Fruit fly (Drosophila melanogaster) whole organism, adult: ENCODE data around the gene Mvd.

Source experiments
- CG11617 ChIP-seq: fragments of 200-800 bp; sonication (Bioruptor generic); optimal IDR thresholded peaks from 2 replicates; lab custom pipeline; 2017; ENCODE audit warnings: mild to moderate bottlenecking, missing biosample characterization, missing genetic modification reagents, missing genetic modification characterization
- CG1620 ChIP-seq: fragments of 200-800 bp; sonication (Bioruptor generic); optimal IDR thresholded peaks from 2 replicates; lab custom pipeline; 2016; ENCODE audit warnings: missing biosample characterization, missing genetic modification characterization
- CG7045 ChIP-seq: fragments of 200-800 bp; sonication (Bioruptor generic); optimal IDR thresholded peaks from 2 replicates; lab custom pipeline; 2017; ENCODE audit warnings: missing biosample characterization, mild to moderate bottlenecking, missing genetic modification characterization
- Clk ChIP-seq: fragments of 200-800 bp; sonication (Bioruptor generic); optimal IDR thresholded peaks from 2 replicates; lab custom pipeline; 2017; ENCODE audit warnings: missing biosample characterization, missing genetic modification characterization
- Hr96 ChIP-seq: fragments of 200-800 bp; sonication (Bioruptor generic); optimal IDR thresholded peaks from 2 replicates; lab custom pipeline; 2016; ENCODE audit warnings: missing biosample characterization, missing genetic modification characterization
- cic ChIP-seq: fragments of 200-800 bp; sonication (Bioruptor generic); optimal IDR thresholded peaks from 2 replicates; lab custom pipeline; 2017; ENCODE audit warnings: missing biosample characterization, mild to moderate bottlenecking, missing genetic modification characterization, moderate library complexity
- ovo ChIP-seq: fragments of 200-800 bp; sonication (Bioruptor generic); optimal IDR thresholded peaks from 2 replicates; lab custom pipeline; 2016; ENCODE audit warnings: missing biosample characterization, missing genetic modification characterization
- toe ChIP-seq: fragments of 200-800 bp; sonication (Bioruptor generic); optimal IDR thresholded peaks from 2 replicates; lab custom pipeline; 2016; ENCODE audit warnings: missing biosample characterization, missing genetic modification characterization

DNA sequence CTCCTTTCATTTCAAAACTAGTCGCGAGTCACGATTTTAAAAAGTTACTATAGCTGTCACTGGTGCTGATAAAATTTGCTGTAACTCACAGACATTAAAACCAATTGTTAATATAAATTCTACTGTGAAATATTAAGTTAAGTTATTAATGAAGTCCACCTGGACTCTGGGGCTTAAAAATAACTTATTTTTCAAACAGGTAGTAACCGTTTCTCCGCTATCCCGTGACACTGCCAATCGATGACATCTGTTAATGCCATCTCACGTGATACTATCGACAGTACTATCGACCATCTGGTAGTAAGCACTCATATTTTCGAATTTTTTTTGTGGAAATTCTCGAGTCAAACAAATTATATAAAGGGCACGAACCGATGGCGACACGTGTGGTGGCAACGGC, 15.0 kb upstream of the Mvd start, which contains the start of the genes CG12379 and MagR:
- peak; percentile 44 for TF ChIP-seq ovo (GFP tag; lab: Kevin White, UChicago)
- TF ChIP-seq CG11617 (GFP tag; lab: Kevin White, UChicago), result peak; percentile 71
- TF ChIP-seq Hr96 (GFP tag; lab: Kevin White, UChicago), result no peak
- TF ChIP-seq Clk (GFP tag; lab: Kevin White, UChicago), result no peak
- peak; percentile 41 for TF ChIP-seq CG7045 (GFP tag; lab: Kevin White, UChicago)
- peak; percentile 87 for TF ChIP-seq toe (GFP tag; lab: Kevin White, UChicago)
- no peak for TF ChIP-seq cic (GFP tag; lab: Kevin White, UChicago)
- peak; percentile 90 for TF ChIP-seq CG1620 (GFP tag; lab: Kevin White, UChicago)
